Fruit fly (Drosophila melanogaster) whole organism, wandering third instar larva: ENCODE data around the gene mib1.

Experiments
- Hr78 ChIP-seq: fragments of >200 bp; optimal IDR thresholded peaks from 2 replicates; lab custom pipeline; 2017; ENCODE audit warnings: missing biosample characterization, missing genetic modification characterization
- Myc ChIP-seq: fragments of >200 bp; optimal IDR thresholded peaks from 2 replicates; lab custom pipeline; 2017
- Sp1 ChIP-seq: fragments of 200-800 bp; sonication (Bioruptor generic); optimal IDR thresholded peaks from 3 replicates; lab custom pipeline; 2019; ENCODE audit warnings: missing biosample characterization, mild to moderate bottlenecking, missing genetic modification characterization, moderate library complexity
- Vsx2 ChIP-seq: fragments of 200-300, 225-300 bp; sonication (Bioruptor generic); optimal IDR thresholded peaks from 2 replicates; lab custom pipeline; 2018; ENCODE audit warnings: missing biosample characterization, missing genetic modification characterization; ENCODE audit not compliant: partially characterized antibody
- dsf ChIP-seq: sonication (Bioruptor generic); optimal IDR thresholded peaks from 2 replicates; lab custom pipeline; 2016; ENCODE audit warnings: missing biosample characterization, missing genetic modification characterization, borderline replicate concordance
- foxo ChIP-seq, 2 experiments: fragments of 200-800 bp; sonication (Bioruptor generic); optimal IDR thresholded peaks; 2 replicates in 1 of 2; 3 replicates in 1 of 2; lab custom pipeline; 2016 to 2017; ENCODE audit warnings: missing biosample characterization in 2 of 2, missing genetic modification characterization in 2 of 2
- fru ChIP-seq: fragments of 200-800 bp; sonication (Bioruptor generic); optimal IDR thresholded peaks from 3 replicates; lab custom pipeline; 2016; ENCODE audit warnings: missing biosample characterization, mild to moderate bottlenecking, missing genetic modification characterization
- h ChIP-seq: fragments of 200-800 bp; sonication (Bioruptor generic); optimal IDR thresholded peaks from 3 replicates; lab custom pipeline; 2016; ENCODE audit warnings: missing biosample characterization, mild to moderate bottlenecking, missing genetic modification characterization
- jim ChIP-seq: fragments of 175-275, 200-325 bp; sonication (Bioruptor generic); optimal IDR thresholded peaks from 2 replicates; lab custom pipeline; 2016; ENCODE audit warnings: missing biosample characterization, mild to moderate bottlenecking, missing genetic modification characterization
- lola ChIP-seq: fragments of >200 bp; optimal IDR thresholded peaks from 2 replicates; lab custom pipeline; 2017; ENCODE audit warnings: missing biosample characterization, missing genetic modification characterization
- pan ChIP-seq: fragments of >200 bp; optimal IDR thresholded peaks from 2 replicates; lab custom pipeline; 2017
- sage ChIP-seq: fragments of 200-800 bp; sonication (Bioruptor generic); optimal IDR thresholded peaks from 2 replicates; lab custom pipeline; 2016; ENCODE audit warnings: missing biosample characterization, mild to moderate bottlenecking, missing genetic modification characterization

dm6 chr3L:15976758-15977157 is 34.9 kb downstream of the mib1 start, which contains the start of gene CG17029:
- TF ChIP-seq Vsx2 (GFP tag; lab: Kevin White, UChicago), result no peak
- TF ChIP-seq Myc (lab: Kevin White, UChicago), result no peak
- TF ChIP-seq Sp1, result no peak
- TF ChIP-seq sage (GFP tag; lab: Kevin White, UChicago), result no peak
- TF ChIP-seq dsf (GFP tag; lab: Kevin White, UChicago), result no peak
- no peak for TF ChIP-seq h (GFP tag; lab: Kevin White, UChicago)
- no peak for TF ChIP-seq lola (GFP tag; lab: Kevin White, UChicago)
- TF ChIP-seq Hr78 (GFP tag; lab: Kevin White, UChicago), result no peak
- no peak for TF ChIP-seq foxo (GFP tag; optimal IDR thresholded peaks at IDR 0.05; lab: Kevin White, UChicago)
- TF ChIP-seq pan, result no peak
- no peak for TF ChIP-seq fru (GFP tag; lab: Kevin White, UChicago)
- TF ChIP-seq jim (GFP tag; lab: Kevin White, UChicago), result no peak
